Fruit fly (Drosophila melanogaster) whole organism, wandering third instar larva: Measurements from ENCODE around the gene Dok.

Source experiments
- Abd-B ChIP-seq: fragments of >200 bp; optimal IDR thresholded peaks from 2 replicates; lab custom pipeline; 2017; ENCODE audit warnings: missing biosample characterization, missing genetic modification characterization
- CG32264 ChIP-seq: fragments of 200-800 bp; sonication (Bioruptor generic); optimal IDR thresholded peaks from 2 replicates; lab custom pipeline; 2016; ENCODE audit warnings: missing biosample characterization, missing genetic modification characterization
- CG9705 ChIP-seq: fragments of 200-800 bp; sonication (Bioruptor generic); optimal IDR thresholded peaks from 2 replicates; lab custom pipeline; 2018; ENCODE audit warnings: missing biosample characterization, mild to moderate bottlenecking, missing genetic modification characterization
- Dfd ChIP-seq: fragments of >200 bp; optimal IDR thresholded peaks from 2 replicates; lab custom pipeline; 2017; ENCODE audit warnings: missing biosample characterization, missing genetic modification characterization
- Dif ChIP-seq: fragments of 200-275, 200-300 bp; sonication (Bioruptor generic); optimal IDR thresholded peaks from 2 replicates; lab custom pipeline; 2018; ENCODE audit warnings: missing biosample characterization, missing genetic modification characterization; ENCODE audit not compliant: partially characterized antibody
- HLH106 ChIP-seq: fragments of 200-800 bp; optimal IDR thresholded peaks from 3 replicates; lab custom pipeline; 2019; ENCODE audit warnings: missing biosample characterization, mild to moderate bottlenecking, missing genetic modification characterization, moderate library complexity
- Hnf4 ChIP-seq: fragments of 200-800 bp; sonication (Bioruptor generic); optimal IDR thresholded peaks from 2 replicates; lab custom pipeline; 2016; ENCODE audit warnings: missing biosample characterization, mild to moderate bottlenecking, missing genetic modification characterization
- Hr78 ChIP-seq: fragments of >200 bp; optimal IDR thresholded peaks from 2 replicates; lab custom pipeline; 2017; ENCODE audit warnings: missing biosample characterization, missing genetic modification characterization
- Hr83 ChIP-seq: fragments of 200-300 bp; sonication (Bioruptor generic); optimal IDR thresholded peaks from 2 replicates; lab custom pipeline; 2016; ENCODE audit warnings: missing biosample characterization, mild to moderate bottlenecking, missing genetic modification characterization, moderate library complexity; ENCODE audit not compliant: poor library complexity, severe bottlenecking
- Jra ChIP-seq: sonication (Bioruptor generic); optimal IDR thresholded peaks from 2 replicates; lab custom pipeline; 2016; ENCODE audit warnings: missing biosample characterization, missing genetic modification characterization
- Mio ChIP-seq: sonication (Bioruptor generic); optimal IDR thresholded peaks from 2 replicates; lab custom pipeline; 2016; ENCODE audit warnings: missing biosample characterization, missing genetic modification characterization
- N ChIP-seq: fragments of >200 bp; optimal IDR thresholded peaks from 2 replicates; lab custom pipeline; 2018; ENCODE audit warnings: missing biosample characterization, missing external identifiers, missing genetic modification characterization
- OdsH ChIP-seq: fragments of 200-800 bp; sonication (Bioruptor generic); optimal IDR thresholded peaks from 2 replicates; lab custom pipeline; 2016; ENCODE audit warnings: missing biosample characterization, mild to moderate bottlenecking, missing genetic modification characterization
- Rel ChIP-seq, 2 experiments: fragments of 200-800 bp; sonication (Bioruptor generic) in 1 of 2; optimal IDR thresholded peaks; 2 replicates in 1 of 2; 3 replicates in 1 of 2; lab custom pipeline; 2016 to 2019; ENCODE audit warnings: mild to moderate bottlenecking in 2 of 2, missing biosample characterization in 2 of 2, missing genetic modification characterization in 2 of 2, moderate library complexity in 1 of 2
- Sp1 ChIP-seq: fragments of 200-800 bp; sonication (Bioruptor generic); optimal IDR thresholded peaks from 3 replicates; lab custom pipeline; 2019; ENCODE audit warnings: missing biosample characterization, mild to moderate bottlenecking, missing genetic modification characterization, moderate library complexity
- Vsx2 ChIP-seq: fragments of 200-300, 225-300 bp; sonication (Bioruptor generic); optimal IDR thresholded peaks from 2 replicates; lab custom pipeline; 2018; ENCODE audit warnings: missing biosample characterization, missing genetic modification characterization; ENCODE audit not compliant: partially characterized antibody
- br ChIP-seq: fragments of 200-800 bp; sonication (Bioruptor generic); optimal IDR thresholded peaks from 2 replicates; lab custom pipeline; 2016; ENCODE audit warnings: missing biosample characterization, missing genetic modification characterization
- brk ChIP-seq: fragments of 200-800 bp; sonication (Bioruptor generic); optimal IDR thresholded peaks from 2 replicates; lab custom pipeline; 2016; ENCODE audit warnings: missing biosample characterization, mild to moderate bottlenecking, missing genetic modification characterization
- dl ChIP-seq, 2 experiments: fragments of 175-275, 200-275 bp in 1 of 2; fragments of 200-275 bp in 1 of 2; sonication (Bioruptor generic); optimal IDR thresholded peaks; lab custom pipeline; 2018; ENCODE audit warnings: mild to moderate bottlenecking in 2 of 2, missing biosample characterization in 2 of 2, missing genetic modification characterization in 2 of 2, moderate library complexity in 2 of 2; ENCODE audit not compliant: partially characterized antibody in 2 of 2, insufficient read depth in 1 of 2
- dmrt93B ChIP-seq: fragments of 200-800 bp; sonication (Bioruptor generic); optimal IDR thresholded peaks from 2 replicates; lab custom pipeline; 2018; ENCODE audit warnings: missing biosample characterization, mild to moderate bottlenecking, missing genetic modification characterization
- ey ChIP-seq: fragments of 200-800 bp; sonication (Bioruptor generic); optimal IDR thresholded peaks from 2 replicates; lab custom pipeline; 2016; ENCODE audit warnings: missing biosample characterization, missing genetic modification characterization
- foxo ChIP-seq, 2 experiments: fragments of 200-800 bp; sonication (Bioruptor generic); optimal IDR thresholded peaks; 2 replicates in 1 of 2; 3 replicates in 1 of 2; lab custom pipeline; 2016 to 2017; ENCODE audit warnings: missing biosample characterization in 2 of 2, missing genetic modification characterization in 2 of 2
- fru ChIP-seq: fragments of 200-800 bp; sonication (Bioruptor generic); optimal IDR thresholded peaks from 3 replicates; lab custom pipeline; 2016; ENCODE audit warnings: missing biosample characterization, mild to moderate bottlenecking, missing genetic modification characterization
- h ChIP-seq: fragments of 200-800 bp; sonication (Bioruptor generic); optimal IDR thresholded peaks from 3 replicates; lab custom pipeline; 2016; ENCODE audit warnings: missing biosample characterization, mild to moderate bottlenecking, missing genetic modification characterization
- jim ChIP-seq: fragments of 175-275, 200-325 bp; sonication (Bioruptor generic); optimal IDR thresholded peaks from 2 replicates; lab custom pipeline; 2016; ENCODE audit warnings: missing biosample characterization, mild to moderate bottlenecking, missing genetic modification characterization
- lola ChIP-seq: fragments of >200 bp; optimal IDR thresholded peaks from 2 replicates; lab custom pipeline; 2017; ENCODE audit warnings: missing biosample characterization, missing genetic modification characterization
- pan ChIP-seq: fragments of >200 bp; optimal IDR thresholded peaks from 2 replicates; lab custom pipeline; 2017
- psq ChIP-seq: fragments of 200-800 bp; sonication (Bioruptor generic); optimal IDR thresholded peaks from 3 replicates; lab custom pipeline; 2017; ENCODE audit warnings: missing biosample characterization, mild to moderate bottlenecking, missing genetic modification characterization, moderate library complexity
- rgr ChIP-seq: fragments of 200-800 bp; sonication (Bioruptor generic); optimal IDR thresholded peaks from 3 replicates; lab custom pipeline; 2016; ENCODE audit warnings: missing biosample characterization, mild to moderate bottlenecking, missing genetic modification characterization
- sage ChIP-seq: fragments of 200-800 bp; sonication (Bioruptor generic); optimal IDR thresholded peaks from 2 replicates; lab custom pipeline; 2016; ENCODE audit warnings: missing biosample characterization, mild to moderate bottlenecking, missing genetic modification characterization
- sv ChIP-seq: fragments of 200-800 bp; sonication (Bioruptor generic); optimal IDR thresholded peaks from 3 replicates; lab custom pipeline; 2016; ENCODE audit warnings: missing biosample characterization, missing genetic modification characterization
- tai ChIP-seq: sonication (Bioruptor generic); optimal IDR thresholded peaks from 2 replicates; lab custom pipeline; 2016; ENCODE audit warnings: missing biosample characterization, missing genetic modification characterization
- usp ChIP-seq: fragments of >200 bp; optimal IDR thresholded peaks from 2 replicates; lab custom pipeline; 2017; ENCODE audit warnings: missing biosample characterization, missing genetic modification characterization
- woc ChIP-seq: sonication (Bioruptor generic); optimal IDR thresholded peaks from 2 replicates; lab custom pipeline; 2016; ENCODE audit warnings: missing biosample characterization, mild to moderate bottlenecking, missing genetic modification characterization

Dok gene

DNA sequence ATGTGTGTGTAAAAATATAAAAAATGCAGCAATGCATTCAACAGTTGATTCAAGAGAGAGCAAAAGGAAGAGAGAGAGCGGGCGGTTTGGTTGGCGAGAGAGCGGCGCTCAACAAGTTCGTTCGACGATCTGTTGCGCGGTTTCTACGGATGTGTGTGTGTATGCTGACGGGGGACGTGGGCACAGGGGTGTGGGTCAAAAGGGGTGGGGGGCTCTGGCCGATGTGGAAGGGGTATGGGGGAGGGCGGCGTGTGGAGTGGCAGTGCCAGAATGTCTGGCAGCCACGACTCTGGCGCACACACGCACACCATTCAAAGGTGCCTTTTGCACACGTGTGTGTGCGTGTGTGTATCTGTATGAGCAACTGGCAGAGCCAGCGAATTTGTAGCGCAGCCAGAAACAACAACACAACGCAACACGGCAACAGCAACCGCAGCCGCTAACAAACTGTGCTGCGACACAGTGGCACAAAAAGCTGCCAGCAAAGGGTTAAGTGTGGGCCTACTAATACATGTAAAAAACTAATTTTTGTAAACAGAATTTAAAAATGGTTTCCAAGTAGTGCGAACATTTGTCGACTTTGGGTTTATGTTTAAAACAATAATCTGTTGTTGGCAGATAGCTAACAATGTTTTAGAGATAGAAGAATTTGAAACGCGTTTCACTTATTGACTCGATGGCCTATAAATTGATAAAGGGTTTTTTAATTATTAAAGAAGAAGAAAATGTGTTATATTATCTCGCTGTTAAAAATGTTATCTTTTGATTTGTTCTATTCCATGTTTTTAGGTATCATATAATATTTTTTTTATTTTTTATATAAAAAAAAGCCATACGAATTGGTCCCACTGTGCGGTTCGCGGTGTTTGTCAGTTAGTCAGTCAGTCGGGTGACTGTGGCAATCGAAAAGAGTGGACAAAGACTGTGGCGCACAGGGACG lies 17.2 kb upstream of the Dok start:
- TF ChIP-seq tai (GFP tag; lab: Kevin White, UChicago): no peak
- TF ChIP-seq pan (lab: Kevin White, UChicago): no peak
- TF ChIP-seq CG9705 (GFP tag; lab: Kevin White, UChicago): peak; percentile 67
- peak; percentile 77 for TF ChIP-seq fru (GFP tag; lab: Kevin White, UChicago)
- TF ChIP-seq OdsH: peak; percentile 72
- peak; percentile 93 for TF ChIP-seq Sp1
- peak; percentile 16 for TF ChIP-seq sage (GFP tag; lab: Kevin White, UChicago)
- peak; percentile 54 for TF ChIP-seq Hnf4 (GFP tag; lab: Kevin White, UChicago)
- TF ChIP-seq ey: peak; percentile 56
- peak; percentile 95 for TF ChIP-seq dmrt93B (GFP tag; lab: Kevin White, UChicago)
- TF ChIP-seq Dfd (GFP tag; lab: Kevin White, UChicago): peak; percentile 59
- TF ChIP-seq jim (GFP tag; lab: Kevin White, UChicago): no peak
- peak; percentile 66 for TF ChIP-seq h (GFP tag; lab: Kevin White, UChicago)
- peak; percentile 12 for TF ChIP-seq Rel (GFP tag; optimal IDR thresholded peaks at IDR 0.05; lab: Kevin White, UChicago)
- TF ChIP-seq Rel (tag; optimal IDR thresholded peaks at IDR 0.05; lab: Kevin White, UChicago): peak; percentile 27
- TF ChIP-seq Jra: no peak
- peak; percentile 93 for TF ChIP-seq HLH106
- peak in 1 of 2 experiments; percentile 72 for TF ChIP-seq foxo (GFP tag; optimal IDR thresholded peaks at IDR 0.05; lab: Kevin White, UChicago)
- TF ChIP-seq CG32264 (GFP tag; lab: Kevin White, UChicago): peak; percentile 71
- peak; percentile 80 to 89 for TF ChIP-seq dl (GFP tag; optimal IDR thresholded peaks at IDR 0.05; lab: Kevin White, UChicago; ENCODE audit: insufficient read depth in 1 of 2, partially characterized antibody in 2 of 2)
- TF ChIP-seq Hr83 (GFP tag; lab: Kevin White, UChicago): no peak
- peak; percentile 74 for TF ChIP-seq Dif (GFP tag; lab: Kevin White, UChicago)
- no peak for TF ChIP-seq Abd-B (GFP tag; lab: Kevin White, UChicago)
- peak; percentile 27 for TF ChIP-seq Vsx2 (GFP tag; lab: Kevin White, UChicago)
- peak; percentile 64 for TF ChIP-seq br (GFP tag; lab: Kevin White, UChicago)
- peak; percentile 26 for TF ChIP-seq woc (GFP tag; lab: Kevin White, UChicago)
- peak; percentile 78 for TF ChIP-seq psq (GFP tag; lab: Kevin White, UChicago)
- TF ChIP-seq sv (GFP tag; lab: Kevin White, UChicago): peak; percentile 89
- TF ChIP-seq brk (GFP tag; lab: Kevin White, UChicago): no peak
- TF ChIP-seq usp: no peak
- peak; percentile 79 for TF ChIP-seq rgr (GFP tag; lab: Kevin White, UChicago)
- TF ChIP-seq N: peak; percentile 79

- TF ChIP-seq usp: no peak
- peak; percentile 71 for TF ChIP-seq Hr83 (GFP tag; lab: Kevin White, UChicago)
- no peak for TF ChIP-seq Dfd (GFP tag; lab: Kevin White, UChicago)
- TF ChIP-seq Hnf4 (GFP tag; lab: Kevin White, UChicago): peak; percentile 45
- TF ChIP-seq Hr78 (GFP tag; lab: Kevin White, UChicago): no peak
- peak; percentile 25 for TF ChIP-seq tai (GFP tag; lab: Kevin White, UChicago)
- no peak for TF ChIP-seq ey
- peak; percentile 33 for TF ChIP-seq fru (GFP tag; lab: Kevin White, UChicago)
- peak; percentile 91 to 92 for TF ChIP-seq dl (GFP tag; optimal IDR thresholded peaks at IDR 0.05; lab: Kevin White, UChicago; ENCODE audit: insufficient read depth in 1 of 2, partially characterized antibody in 2 of 2)
- TF ChIP-seq foxo (GFP tag; optimal IDR thresholded peaks at IDR 0.05; lab: Kevin White, UChicago): peak in 1 of 2 experiments; percentile 17
- no peak for TF ChIP-seq br (GFP tag; lab: Kevin White, UChicago)
- no peak for TF ChIP-seq Mio (GFP tag; lab: Kevin White, UChicago)
- TF ChIP-seq Vsx2 (GFP tag; lab: Kevin White, UChicago): peak; percentile 88
- peak; percentile 94 for TF ChIP-seq Dif (GFP tag; lab: Kevin White, UChicago)
- peak; percentile 11 for TF ChIP-seq Rel (GFP tag; optimal IDR thresholded peaks at IDR 0.05; lab: Kevin White, UChicago)
- TF ChIP-seq Rel (tag; optimal IDR thresholded peaks at IDR 0.05; lab: Kevin White, UChicago): peak; percentile 39
- TF ChIP-seq lola (GFP tag; lab: Kevin White, UChicago): no peak
- peak; percentile 43 for TF ChIP-seq Abd-B (GFP tag; lab: Kevin White, UChicago)
- TF ChIP-seq jim (GFP tag; lab: Kevin White, UChicago): no peak
- TF ChIP-seq woc (GFP tag; lab: Kevin White, UChicago): peak; percentile 46
- peak; percentile 28 for TF ChIP-seq psq (GFP tag; lab: Kevin White, UChicago)
- TF ChIP-seq HLH106: no peak
- peak; percentile 70 for TF ChIP-seq h (GFP tag; lab: Kevin White, UChicago)
- TF ChIP-seq N: peak; percentile 43
Measured at dm6 chrX:7307478-7308200, 16.4 kb upstream of the Dok start, which contains the start of gene brk. Gene brk (plus strand): TSS chrX:7307939.
